Fruit fly (Drosophila melanogaster): Measurements from ENCODE around the gene CG32751.

DNA sequence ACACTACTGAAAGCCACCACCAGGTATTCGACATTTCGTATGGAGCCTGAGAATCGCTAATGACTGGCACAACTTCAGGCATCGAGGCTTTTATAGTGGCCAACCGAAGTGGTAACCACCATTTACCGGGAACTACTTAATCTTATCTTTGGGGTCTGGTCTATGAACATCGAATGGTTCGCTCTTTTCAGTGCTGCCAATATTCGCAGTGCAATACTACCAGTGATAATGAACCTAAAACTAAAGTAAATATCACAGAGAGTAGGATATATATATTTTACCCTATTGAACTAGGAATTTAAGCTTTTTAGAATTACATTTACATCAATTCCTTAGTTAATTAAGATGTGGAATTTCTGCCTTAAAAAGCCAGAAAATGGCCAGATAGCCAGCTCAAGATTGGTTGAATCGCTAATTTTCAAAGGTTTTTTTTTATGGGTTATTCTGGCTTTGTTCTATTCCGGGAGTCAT lies 4.1 kb upstream of the CG32751 start, which contains the start of gene vanin-like:
- no peak for TF ChIP-seq CG8478 (optimal IDR thresholded peaks at IDR 0.05)
- no peak for TF ChIP-seq CTCF (optimal IDR thresholded peaks at IDR 0.05)

Measured in S2 (cell line).